Worm (Caenorhabditis elegans): ENCODE data around the gene clec-202.

- no peak for TF ChIP-seq nhr-76 (tag; optimal IDR thresholded peaks at IDR 0.05)
- TF ChIP-seq aha-1 (tag), result no peak
- no peak for TF ChIP-seq zip-11 (GFP tag; IDR thresholded peaks at IDR 0.05)
- no peak for TF ChIP-seq nhr-11 (tag; optimal IDR thresholded peaks at IDR 0.05)
- TF ChIP-seq Y75B8A.6 (GFP tag; IDR thresholded peaks at IDR 0.05), result no peak
- no peak for TF ChIP-seq daf-12 (tag; optimal IDR thresholded peaks at IDR 0.05)
- TF ChIP-seq nhr-237 (tag; optimal IDR thresholded peaks at IDR 0.05), result no peak
- TF ChIP-seq unc-130 (GFP tag; optimal IDR thresholded peaks at IDR 0.05), result no peak
- TF ChIP-seq nhr-25 (tag; optimal IDR thresholded peaks at IDR 0.05; ENCODE audit: borderline replicate concordance, insufficient read depth), result no peak
These were observed 20.8 kb downstream of the clec-202 start, which contains the start of gene C30H6.8 for ce11 chrIV:17382029-17382428.
